Fruit fly (Drosophila melanogaster): ENCODE measurements around the gene for.
A peak's percentile ranks its signal among the peaks of the same experiment; 100 is the strongest.

Gene for

dm6 chr2L:3646041-3646440, 10.7 kb downstream of the for start (continued):
- TF ChIP-seq Dll (GFP tag; IDR thresholded peaks at IDR 0.05; ENCODE audit: partially characterized antibody) (peak; percentile 53; the same call in 3 of the 4 replicates), CG13775 (GFP tag; optimal IDR thresholded peaks at IDR 0.05) (no peak), CG13123 (GFP tag; optimal IDR thresholded peaks at IDR 0.05) (no peak), CG8290 (GFP tag; optimal IDR thresholded peaks at IDR 0.05) (no peak), CG8290 (tag; optimal IDR thresholded peaks at IDR 0.05) (peak in 1 of 2 experiments; percentile 20), CG11723 (GFP tag; optimal IDR thresholded peaks at IDR 0.05) (no peak), chn (GFP tag; optimal IDR thresholded peaks at IDR 0.05) (no peak), nmo (GFP tag; optimal IDR thresholded peaks at IDR 0.05) (no peak), CG18619 (GFP tag; optimal IDR thresholded peaks at IDR 0.05) (no peak), Spps (tag; optimal IDR thresholded peaks at IDR 0.05) (no peak), NfI (GFP tag; optimal IDR thresholded peaks at IDR 0.05) (no peak), HLH4C (GFP tag; IDR thresholded peaks at IDR 0.05; ENCODE audit: partially characterized antibody) (peak; percentile 56; the same call in 2 of the 3 replicates), CG11398 (GFP tag; optimal IDR thresholded peaks at IDR 0.05) (no peak), CG11247 (GFP tag; IDR thresholded peaks at IDR 0.05) (no peak), CG10366 (GFP tag; IDR thresholded peaks at IDR 0.05) (no peak), Fer3 (tag; optimal IDR thresholded peaks at IDR 0.05) (no peak), Opbp (GFP tag; IDR thresholded peaks at IDR 0.05; ENCODE audit: partially characterized antibody) (0 out of 3 replicates have a peak, but pooled peaks have one; percentile 45), Hr51 (GFP tag; optimal IDR thresholded peaks at IDR 0.05) (no peak), Chrac-16 (GFP tag; optimal IDR thresholded peaks at IDR 0.05) (no peak), MBD-R2 (GFP tag; IDR thresholded peaks at IDR 0.05) (no peak), Mes4 (GFP tag; optimal IDR thresholded peaks at IDR 0.05) (no peak), Deaf1 (tag; optimal IDR thresholded peaks at IDR 0.05) (peak; percentile 65), Tbp (GFP tag; optimal IDR thresholded peaks at IDR 0.05) (no peak), prd (optimal IDR thresholded peaks at IDR 0.05) (no peak), prd (GFP tag; IDR thresholded peaks at IDR 0.05) (no peak), fd102C (GFP tag; optimal IDR thresholded peaks at IDR 0.05) (no peak), wek (GFP tag; optimal IDR thresholded peaks at IDR 0.05) (no peak), tin (GFP tag; optimal IDR thresholded peaks at IDR 0.05) (no peak), Oaz (GFP tag; IDR thresholded peaks at IDR 0.05) (no peak), Nf-YC (tag; optimal IDR thresholded peaks at IDR 0.05) (peak; percentile 38), CG3163 (GFP tag; optimal IDR thresholded peaks at IDR 0.05) (no peak), CG9817 (tag; optimal IDR thresholded peaks at IDR 0.05) (no peak), Dek (tag; optimal IDR thresholded peaks at IDR 0.05) (no peak), Ets65A (GFP tag) (no peak), CG11093 (GFP tag; IDR thresholded peaks at IDR 0.05) (no peak), Myb (GFP tag; optimal IDR thresholded peaks at IDR 0.05) (no peak), CG7963 (GFP tag; IDR thresholded peaks at IDR 0.05; ENCODE audit: partially characterized antibody) (peak; percentile 30; the same call in 1 of the 3 replicates), pfk (GFP tag; optimal IDR thresholded peaks at IDR 0.05) (peak; percentile 36), ewg (GFP tag; optimal IDR thresholded peaks at IDR 0.05) (no peak), CG4730 (GFP tag; IDR thresholded peaks at IDR 0.05) (no peak), crp (GFP tag; optimal IDR thresholded peaks at IDR 0.05) (no peak), amos (GFP tag; IDR thresholded peaks at IDR 0.05; ENCODE audit: partially characterized antibody) (peak; percentile 54; the same call in 1 of the 2 replicates), CG12104 (GFP tag; optimal IDR thresholded peaks at IDR 0.05) (no peak), BtbVII (GFP tag; optimal IDR thresholded peaks at IDR 0.05) (no peak), Sox102F (GFP tag; optimal IDR thresholded peaks at IDR 0.05) (no peak), ap (GFP tag; IDR thresholded peaks at IDR 0.05) (no peak), Med (GFP tag) (peak; percentile 78), stwl (tag; optimal IDR thresholded peaks at IDR 0.05) (peak; percentile 47), Scr (GFP tag; IDR thresholded peaks at IDR 0.05; ENCODE audit: partially characterized antibody) (peak; percentile 56), org-1 (GFP tag; optimal IDR thresholded peaks at IDR 0.05) (no peak), CG34224 (GFP tag; IDR thresholded peaks at IDR 0.05; ENCODE audit: partially characterized antibody) (peak; percentile 73)
